Worm (Caenorhabditis elegans) whole organism, early embryonic: ENCODE results near the gene B0303.7.

Experiments
- B0310.2 ChIP-seq: sonication (generic microtip); optimal IDR thresholded peaks from 2 replicates; lab custom pipeline; 2016; ENCODE audit warnings: mild to moderate bottlenecking, missing genetic modification characterization, missing compliant biosample characterization
- F13C5.2 ChIP-seq: sonication (generic microtip); optimal IDR thresholded peaks from 2 replicates; lab custom pipeline; 2017; ENCODE audit warnings: mild to moderate bottlenecking, missing genetic modification characterization, inconsistent platforms, missing compliant biosample characterization
- aly-1 ChIP-seq: sonication (generic microtip); optimal IDR thresholded peaks from 2 replicates; lab custom pipeline; 2016; ENCODE audit warnings: missing genetic modification characterization, missing compliant biosample characterization
- ama-1 ChIP-seq: fragments of 150-350 bp; optimal IDR thresholded peaks from 2 replicates; lab custom pipeline; 2014
- ceh-13 ChIP-seq: fragments of 200-800 bp; sonication (Bioruptor generic); optimal IDR thresholded peaks from 2 replicates; lab custom pipeline; 2018; ENCODE audit warnings: mild to moderate bottlenecking, missing genetic modification characterization, missing compliant biosample characterization
- ceh-36 ChIP-seq: sonication (generic microtip); optimal IDR thresholded peaks from 2 replicates; lab custom pipeline; 2016; ENCODE audit warnings: missing genetic modification characterization, inconsistent platforms, missing compliant biosample characterization
- ets-7 ChIP-seq: sonication (generic microtip); optimal IDR thresholded peaks from 2 replicates; lab custom pipeline; 2016; ENCODE audit warnings: missing genotype, missing genetic modification characterization, missing compliant biosample characterization
- flt-1 ChIP-seq: fragments of 200-800 bp; sonication (Bioruptor generic); IDR thresholded peaks from 2 replicates; pipeline ENCODE4 v1.3.6; 2022; ENCODE audit warnings: missing genetic modification characterization, missing compliant biosample characterization
- hmbx-1 ChIP-seq: sonication (generic microtip); optimal IDR thresholded peaks from 2 replicates; lab custom pipeline; 2016; ENCODE audit warnings: mild to moderate bottlenecking, missing genetic modification characterization, missing compliant biosample characterization
- hmg-4 ChIP-seq: fragments of 200-800 bp; sonication (Bioruptor generic); optimal IDR thresholded peaks from 2 replicates; lab custom pipeline; 2018; ENCODE audit warnings: mild to moderate bottlenecking, missing genetic modification characterization, missing compliant biosample characterization
- hnd-1 ChIP-seq: sonication (generic microtip); optimal IDR thresholded peaks from 2 replicates; lab custom pipeline; 2016; ENCODE audit warnings: missing genetic modification characterization, missing compliant biosample characterization
- pes-1 ChIP-seq: fragments of 200-800 bp; sonication (Bioruptor generic); IDR thresholded peaks from 2 replicates; pipeline ENCODE4 v1.3.6; 2022; ENCODE audit warnings: missing genetic modification reagents, missing genetic modification characterization, missing compliant biosample characterization
- scrt-1 ChIP-seq: fragments of 200-800 bp; sonication (Bioruptor generic); IDR thresholded peaks from 2 replicates; pipeline ENCODE4 v1.3.6; 2022; ENCODE audit warnings: missing genetic modification characterization, missing compliant biosample characterization
- sea-1 ChIP-seq: fragments of 200-800 bp; sonication (Bioruptor generic); conservative IDR thresholded peaks from 2 replicates; pipeline ENCODE4 v1.3.6; 2022; ENCODE audit warnings: missing genetic modification characterization, missing compliant biosample characterization
- tbx-11 ChIP-seq: fragments of 200-800 bp; sonication (Bioruptor generic); IDR thresholded peaks from 2 replicates; pipeline ENCODE4 v1.3.6; 2022; ENCODE audit warnings: missing genetic modification characterization, missing compliant biosample characterization
- tbx-37 ChIP-seq: fragments of 200-800 bp; sonication (Bioruptor generic); conservative IDR thresholded peaks from 2 replicates; pipeline ENCODE4 v1.3.6; 2022; ENCODE audit warnings: missing genetic modification reagents, missing genetic modification characterization, missing compliant biosample characterization
- tra-4 ChIP-seq: sonication (generic microtip); optimal IDR thresholded peaks from 2 replicates; lab custom pipeline; 2017; ENCODE audit warnings: missing genetic modification characterization, missing compliant biosample characterization

Gene B0303.7

DNA sequence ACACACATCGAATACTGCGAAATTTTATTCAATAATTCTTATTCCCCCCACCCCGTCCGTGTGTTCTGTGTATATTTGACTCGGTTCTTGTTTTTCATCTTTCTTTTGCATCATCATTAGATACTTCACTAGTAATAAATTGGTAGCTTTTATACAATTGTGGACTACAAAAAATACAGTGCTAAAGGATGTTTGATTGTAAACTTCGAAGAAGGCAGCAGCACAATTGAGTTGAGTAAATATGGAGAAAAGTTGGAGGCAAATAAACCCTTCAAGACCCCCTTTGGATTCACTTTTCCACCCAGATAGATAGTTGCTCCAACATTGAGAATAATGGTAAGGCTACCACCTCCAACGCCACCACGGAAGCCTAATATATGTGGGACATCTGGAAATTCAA, at the start of gene B0303.7:
TSS of gene B0303.7 (plus strand) at position 301 of the 400 bp plus-strand sequence.
- no peak for TF ChIP-seq sea-1 (GFP tag; lab: Robert Waterston, UW)
- no peak for TF ChIP-seq hnd-1
- TF ChIP-seq tbx-11 (GFP tag; lab: Robert Waterston, UW), result no peak
- TF ChIP-seq hmg-4, result no peak
- TF ChIP-seq ama-1 (lab: Kevin White, UChicago), result no peak
- TF ChIP-seq B0310.2 (tag; lab: Kevin White, UChicago), result no peak
- TF ChIP-seq F13C5.2 (tag; lab: Kevin White, UChicago), result no peak
- no peak for TF ChIP-seq tra-4
- no peak for TF ChIP-seq pes-1 (GFP tag; lab: Robert Waterston, UW)

DNA sequence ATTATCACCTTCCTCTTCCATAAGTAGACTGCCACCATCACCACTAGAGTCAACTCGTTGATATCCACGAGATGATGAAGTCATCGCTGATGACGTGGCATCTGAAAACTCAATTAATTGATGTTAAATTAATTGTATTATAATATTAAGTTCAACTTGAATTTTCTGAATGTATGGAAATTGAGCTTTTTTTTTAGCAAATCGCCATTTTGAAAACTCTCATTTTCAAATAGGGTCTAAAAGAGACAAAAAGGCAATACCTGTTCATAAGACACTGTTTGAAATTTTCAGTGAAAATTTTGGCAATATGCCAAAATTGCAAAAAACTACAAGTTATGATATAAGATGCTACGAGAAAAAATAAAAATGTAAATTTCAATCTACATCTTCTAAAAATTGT, 49.8 kb upstream of the B0303.7 start, which contains the start of gene twk-7:
TSS of gene twk-7 (minus strand) at position 101 of the 400 bp plus-strand sequence.
- TF ChIP-seq ceh-36 (tag; lab: Kevin White, UChicago) (no peak), pes-1 (GFP tag; lab: Robert Waterston, UW) (no peak), aly-1 (tag; lab: Kevin White, UChicago) (no peak), tra-4 (no peak), sea-1 (GFP tag; lab: Robert Waterston, UW) (no peak), hmg-4 (no peak), flt-1 (no peak), scrt-1 (GFP tag; lab: Robert Waterston, UW) (no peak), hnd-1 (no peak), F13C5.2 (tag; lab: Kevin White, UChicago) (no peak), ama-1 (lab: Kevin White, UChicago) (no peak), B0310.2 (tag; lab: Kevin White, UChicago) (no peak), tbx-11 (GFP tag; lab: Robert Waterston, UW) (no peak), ets-7 (tag; lab: Kevin White, UChicago) (no peak)

DNA sequence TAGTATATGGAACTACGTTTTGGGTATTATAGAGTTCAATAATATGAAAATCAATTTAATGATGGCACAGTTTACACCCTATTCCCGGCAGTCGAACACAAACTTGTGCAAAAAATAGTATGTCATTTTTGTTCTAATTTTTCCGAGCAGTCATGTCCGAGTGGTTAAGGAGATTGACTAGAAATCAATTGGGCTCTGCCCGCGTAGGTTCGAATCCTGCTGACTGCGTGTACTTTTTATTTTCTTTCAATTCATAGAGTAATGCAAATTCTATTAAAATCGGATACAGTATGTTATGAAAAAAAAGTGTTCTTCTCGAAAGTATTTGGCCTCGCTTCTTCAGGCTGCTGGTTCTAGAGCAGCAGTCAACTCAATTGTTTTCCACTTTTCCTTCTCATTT, 47.4 kb upstream of the B0303.7 start:
- TF ChIP-seq ceh-36 (tag; lab: Kevin White, UChicago), result no peak
- no peak for TF ChIP-seq hmbx-1 (tag; lab: Kevin White, UChicago)
- no peak for TF ChIP-seq tbx-37 (GFP tag; lab: Robert Waterston, UW)
- TF ChIP-seq ama-1 (lab: Kevin White, UChicago), result no peak
- TF ChIP-seq B0310.2 (tag; lab: Kevin White, UChicago), result no peak
- TF ChIP-seq tra-4, result no peak
- TF ChIP-seq ets-7 (tag; lab: Kevin White, UChicago), result no peak
- TF ChIP-seq F13C5.2 (tag; lab: Kevin White, UChicago), result no peak
- TF ChIP-seq ceh-13 (GFP tag; lab: Kevin White, UChicago), result no peak
- TF ChIP-seq hmg-4, result no peak
- no peak for TF ChIP-seq aly-1 (tag; lab: Kevin White, UChicago)
- no peak for TF ChIP-seq scrt-1 (GFP tag; lab: Robert Waterston, UW)
- TF ChIP-seq tbx-11 (GFP tag; lab: Robert Waterston, UW), result no peak
- TF ChIP-seq hnd-1, result no peak
- no peak for TF ChIP-seq pes-1 (GFP tag; lab: Robert Waterston, UW)
- no peak for TF ChIP-seq flt-1
- no peak for TF ChIP-seq sea-1 (GFP tag; lab: Robert Waterston, UW)

DNA sequence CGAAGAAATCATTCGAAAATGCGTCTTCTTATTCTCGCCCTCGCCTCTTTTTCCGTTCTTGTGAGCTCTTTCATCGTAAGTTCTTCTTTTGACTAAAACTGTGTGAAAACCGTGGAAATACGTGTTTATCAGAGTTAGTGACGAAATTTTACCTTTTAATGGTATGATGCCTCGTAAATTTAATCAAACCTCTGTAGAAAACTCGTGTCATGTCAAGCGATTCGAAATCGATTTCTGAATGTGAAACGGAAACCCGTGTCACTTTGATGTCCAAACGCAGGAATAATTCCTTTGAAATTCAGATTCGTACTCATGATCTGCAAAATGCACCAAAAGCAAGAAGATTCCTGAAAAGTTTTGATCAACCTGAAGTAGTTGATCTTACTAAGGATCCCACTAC, 44.8 kb upstream of the B0303.7 start, which contains the start of gene F22B7.3:
TSS of gene F22B7.3 (plus strand) at position 301 of the 400 bp plus-strand sequence.
- no peak for TF ChIP-seq aly-1 (tag; lab: Kevin White, UChicago)

DNA sequence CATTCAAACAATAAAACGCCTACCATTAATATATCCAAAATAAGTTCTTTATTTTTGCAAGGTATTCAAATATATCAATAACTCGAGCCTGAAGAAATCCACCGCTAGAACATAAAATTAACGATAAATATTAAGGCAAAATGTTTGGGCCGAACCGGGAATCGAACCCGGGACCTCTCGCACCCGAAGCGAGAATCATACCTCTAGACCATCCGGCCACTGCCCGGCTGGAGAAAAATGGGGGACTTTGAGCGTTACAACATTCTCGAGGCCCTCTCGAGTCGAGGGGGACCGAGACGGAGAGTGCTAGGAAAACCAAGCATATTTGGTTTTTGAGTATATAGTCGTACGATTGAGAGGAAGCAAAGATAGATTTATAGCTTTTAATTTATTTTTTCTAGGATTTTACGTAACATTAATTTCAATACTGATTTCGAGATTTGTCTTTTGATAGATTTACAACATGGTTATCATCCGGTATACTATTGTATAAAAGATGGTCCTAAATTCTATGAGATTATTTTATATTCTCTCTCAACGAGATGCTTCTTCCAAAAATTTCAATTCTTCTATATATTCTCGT, 43.1 kb upstream of the B0303.7 start, which contains the start of gene flp-23:
TSS of gene flp-23 (plus strand) at position 533 of the 583 bp plus-strand sequence.
- peak; percentile 60 for TF ChIP-seq hnd-1
- peak; percentile 88 for TF ChIP-seq aly-1 (tag; lab: Kevin White, UChicago)
- TF ChIP-seq ceh-36 (tag; lab: Kevin White, UChicago), result peak; percentile 79
- TF ChIP-seq tbx-37 (GFP tag; lab: Robert Waterston, UW), result peak; percentile 80; the same call in 1 of the 2 replicates
- TF ChIP-seq hmbx-1 (tag; lab: Kevin White, UChicago), result peak; percentile 48
- TF ChIP-seq scrt-1 (GFP tag; lab: Robert Waterston, UW), result peak; percentile 90
- TF ChIP-seq ceh-13 (GFP tag; lab: Kevin White, UChicago), result peak; percentile 69
- TF ChIP-seq ama-1 (lab: Kevin White, UChicago), result no peak
- peak; percentile 87 for TF ChIP-seq F13C5.2 (tag; lab: Kevin White, UChicago)
- TF ChIP-seq ets-7 (tag; lab: Kevin White, UChicago), result peak; percentile 58
- peak; percentile 45 for TF ChIP-seq B0310.2 (tag; lab: Kevin White, UChicago)
- peak; percentile 91 for TF ChIP-seq pes-1 (GFP tag; lab: Robert Waterston, UW)
- peak; percentile 87 for TF ChIP-seq flt-1
- TF ChIP-seq hmg-4, result peak; percentile 85
- TF ChIP-seq sea-1 (GFP tag; lab: Robert Waterston, UW), result peak; percentile 89
- peak; percentile 59 for TF ChIP-seq tra-4
- TF ChIP-seq tbx-11 (GFP tag; lab: Robert Waterston, UW), result peak; percentile 74

DNA sequence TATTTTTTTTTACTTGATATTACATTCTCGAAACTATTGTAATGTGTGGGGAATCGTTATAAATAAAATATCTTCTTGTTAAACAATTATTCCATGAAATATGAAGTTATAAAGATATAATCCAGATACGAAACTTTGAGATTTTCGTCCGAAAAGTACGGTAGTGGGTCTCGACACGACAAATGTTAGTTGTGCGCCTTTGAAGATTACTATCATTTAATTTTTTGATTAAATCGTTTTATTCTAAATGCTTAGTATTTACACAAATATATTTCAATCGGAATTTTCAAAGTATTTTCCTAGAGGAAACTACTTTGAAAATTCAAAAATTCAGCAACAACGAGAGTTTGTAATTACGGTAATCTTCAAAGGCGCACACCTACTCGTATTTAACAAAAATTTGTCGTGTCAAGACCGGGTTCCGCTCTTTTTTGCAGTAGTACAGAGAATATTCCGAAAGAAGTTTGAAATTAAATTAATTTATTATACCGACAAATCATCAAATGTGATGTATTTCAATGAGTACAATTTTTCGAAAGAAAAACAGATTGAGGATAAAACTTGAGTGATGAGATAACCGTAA, 41.2 kb upstream of the B0303.7 start:
- TF ChIP-seq ama-1 (lab: Kevin White, UChicago) (no peak), flt-1 (no peak), sea-1 (GFP tag; lab: Robert Waterston, UW) (no peak), B0310.2 (tag; lab: Kevin White, UChicago) (no peak), ceh-13 (GFP tag; lab: Kevin White, UChicago) (no peak), scrt-1 (GFP tag; lab: Robert Waterston, UW) (no peak), ets-7 (tag; lab: Kevin White, UChicago) (no peak), pes-1 (GFP tag; lab: Robert Waterston, UW) (no peak), hmbx-1 (tag; lab: Kevin White, UChicago) (no peak), hmg-4 (no peak), tbx-37 (GFP tag; lab: Robert Waterston, UW) (no peak), F13C5.2 (tag; lab: Kevin White, UChicago) (no peak), ceh-36 (tag; lab: Kevin White, UChicago) (no peak), tbx-11 (GFP tag; lab: Robert Waterston, UW) (no peak), tra-4 (no peak)
